Worm (Caenorhabditis elegans): Measurements from ENCODE around the gene aqp-10.

Gene aqp-10

ce11 chrII:9787395-9788152, 17.9 kb upstream of the aqp-10 start, which contains the start of gene cyp-13A2 (continued):
- TF ChIP-seq dpl-1 (GFP tag; optimal IDR thresholded peaks at IDR 0.05) (no peak), mes-2 (tag; optimal IDR thresholded peaks at IDR 0.05; ENCODE audit: poor library complexity, severe bottlenecking) (no peak), lin-29 (GFP tag; IDR thresholded peaks at IDR 0.05) (no peak), lim-7 (GFP tag; IDR thresholded peaks at IDR 0.05) (no peak), egl-27 (tag; optimal IDR thresholded peaks at IDR 0.05) (no peak), nhr-76 (tag; optimal IDR thresholded peaks at IDR 0.05) (no peak), lin-15B (tag; optimal IDR thresholded peaks at IDR 0.05) (no peak), attf-4 (tag; optimal IDR thresholded peaks at IDR 0.05) (no peak), ceh-28 (tag; optimal IDR thresholded peaks at IDR 0.05) (no peak), php-3 (GFP tag; IDR thresholded peaks at IDR 0.05) (peak; percentile 64), madf-5 (GFP tag; IDR thresholded peaks at IDR 0.05) (no peak), T26A8.4 (GFP tag; IDR thresholded peaks at IDR 0.05) (no peak), fkh-10 (GFP tag; optimal IDR thresholded peaks at IDR 0.05) (no peak), snpc-4 (tag; optimal IDR thresholded peaks at IDR 0.05) (peak; percentile 83), F26F4.8 (GFP tag; conservative IDR thresholded peaks at IDR 0.05) (no peak), ceh-44 (GFP tag; IDR thresholded peaks at IDR 0.05) (no peak), nhr-28 (tag; optimal IDR thresholded peaks at IDR 0.05) (peak; percentile 86), nhr-11 (tag; optimal IDR thresholded peaks at IDR 0.05) (peak; percentile 80), nhr-48 (tag; optimal IDR thresholded peaks at IDR 0.05) (peak; percentile 29), lsy-2 (tag; optimal IDR thresholded peaks at IDR 0.05) (peak; percentile 22 to 50), ceh-32 (tag; optimal IDR thresholded peaks at IDR 0.05; ENCODE audit: poor library complexity) (no peak), mdt-29 (GFP tag; IDR thresholded peaks at IDR 0.05) (no peak), hlh-11 (tag; optimal IDR thresholded peaks at IDR 0.05) (peak; percentile 85), aly-2 (tag; optimal IDR thresholded peaks at IDR 0.05) (no peak), egl-43 (GFP tag; IDR thresholded peaks at IDR 0.05) (no peak), set-16 (GFP tag; IDR thresholded peaks at IDR 0.05) (no peak), arid-1 (GFP tag; conservative IDR thresholded peaks at IDR 0.05) (no peak), daf-8 (GFP tag; IDR thresholded peaks at IDR 0.05) (no peak), mdl-1 (tag; optimal IDR thresholded peaks at IDR 0.05) (peak in 1 of 2 experiments; percentile 22), daf-16 (GFP tag; optimal IDR thresholded peaks at IDR 0.05) (no peak), daf-16 (tag; optimal IDR thresholded peaks at IDR 0.05) (peak; percentile 28), nhr-102 (tag; optimal IDR thresholded peaks at IDR 0.05) (peak; percentile 68), dmd-8 (GFP tag; IDR thresholded peaks at IDR 0.05) (no peak), nhr-77 (tag; optimal IDR thresholded peaks at IDR 0.05) (peak; percentile 15), lir-3 (tag; optimal IDR thresholded peaks at IDR 0.05) (no peak), nhr-6 (tag; optimal IDR thresholded peaks at IDR 0.05) (no peak), gei-8 (GFP tag; optimal IDR thresholded peaks at IDR 0.05) (no peak), ztf-11 (tag; optimal IDR thresholded peaks at IDR 0.05) (no peak), R02D3.7 (tag; optimal IDR thresholded peaks at IDR 0.05) (no peak), unc-39 (tag; optimal IDR thresholded peaks at IDR 0.05) (no peak), nhr-42 (GFP tag; IDR thresholded peaks at IDR 0.05) (no peak), ZK337.2 (GFP tag; IDR thresholded peaks at IDR 0.05) (no peak), snpc-1.2 (GFP tag; IDR thresholded peaks at IDR 0.05) (no peak), zag-1 (tag; optimal IDR thresholded peaks at IDR 0.05) (no peak), ama-1 (optimal IDR thresholded peaks at IDR 0.05) (no peak), fos-1 (tag; optimal IDR thresholded peaks at IDR 0.05) (no peak), rbr-2 (tag; optimal IDR thresholded peaks at IDR 0.05) (no peak), nhr-41 (GFP tag; IDR thresholded peaks at IDR 0.05) (no peak), hif-1 (tag; optimal IDR thresholded peaks at IDR 0.05) (no peak), F10B5.3 (tag; optimal IDR thresholded peaks at IDR 0.05) (no peak), zip-2 (tag; optimal IDR thresholded peaks at IDR 0.05) (no peak), ceh-82 (tag; optimal IDR thresholded peaks at IDR 0.05) (no peak)
